Fruit fly (Drosophila melanogaster) whole organism, prepupa: Measurements from ENCODE around the gene CG15543.

ENCODE experiments used
- CG3032 ChIP-seq: fragments of 200-800 bp; optimal IDR thresholded peaks from 2 replicates; lab custom pipeline; 2019; ENCODE audit warnings: missing biosample characterization, mild to moderate bottlenecking, missing genetic modification characterization, moderate library complexity
- CG32006 ChIP-seq: fragments of 200-800 bp; sonication (Bioruptor generic); optimal IDR thresholded peaks from 3 replicates; lab custom pipeline; 2017; ENCODE audit warnings: missing biosample characterization, mild to moderate bottlenecking, missing genetic modification characterization
- CG34406 ChIP-seq: fragments of 200-800 bp; sonication (Bioruptor generic); optimal IDR thresholded peaks from 3 replicates; lab custom pipeline; 2016; ENCODE audit warnings: missing biosample characterization, missing genetic modification characterization
- CG6276 ChIP-seq: fragments of 200-800 bp; sonication (Bioruptor generic); optimal IDR thresholded peaks from 2 replicates; lab custom pipeline; 2017; ENCODE audit warnings: missing biosample characterization, mild to moderate bottlenecking, missing genetic modification characterization
- CG6854 ChIP-seq: fragments of 200-800 bp; sonication (Bioruptor generic); optimal IDR thresholded peaks from 2 replicates; lab custom pipeline; 2017; ENCODE audit warnings: missing biosample characterization, mild to moderate bottlenecking, missing genetic modification characterization
- Gug ChIP-seq: fragments of 200-800 bp; sonication (Bioruptor generic); IDR thresholded peaks from 2 replicates; pipeline ENCODE4 v1.3.6; 2022; ENCODE audit warnings: missing biosample characterization, missing genetic modification characterization
- Hr4 ChIP-seq: fragments of 200-800 bp; sonication (Bioruptor generic); optimal IDR thresholded peaks from 3 replicates; lab custom pipeline; 2016; ENCODE audit warnings: missing biosample characterization, missing genetic modification characterization
- Sox102F ChIP-seq: fragments of 200-800 bp; sonication (Bioruptor generic); optimal IDR thresholded peaks from 2 replicates; lab custom pipeline; 2016; ENCODE audit warnings: missing biosample characterization, mild to moderate bottlenecking, missing genetic modification characterization
- achi ChIP-seq: fragments of 200-800 bp; sonication (Bioruptor generic); optimal IDR thresholded peaks from 3 replicates; lab custom pipeline; 2016; ENCODE audit warnings: missing biosample characterization, missing genetic modification characterization
- cyc ChIP-seq: fragments of 200-800 bp; sonication (Bioruptor generic); optimal IDR thresholded peaks from 3 replicates; lab custom pipeline; 2016; ENCODE audit warnings: missing biosample characterization, missing genetic modification characterization
- esn ChIP-seq: fragments of 200-800 bp; sonication (Bioruptor generic); optimal IDR thresholded peaks from 2 replicates; lab custom pipeline; 2016; ENCODE audit warnings: missing biosample characterization, mild to moderate bottlenecking, missing genetic modification characterization, moderate library complexity
- ss ChIP-seq, 2 experiments: fragments of 200-800 bp; sonication (Bioruptor generic); optimal IDR thresholded peaks; 2 replicates in 1 of 2; 3 replicates in 1 of 2; lab custom pipeline; 2017 to 2018; ENCODE audit warnings: mild to moderate bottlenecking in 2 of 2, missing biosample characterization in 2 of 2, missing genetic modification characterization in 2 of 2, moderate library complexity in 1 of 2
- topi ChIP-seq: fragments of 200-800 bp; sonication (Bioruptor generic); optimal IDR thresholded peaks from 3 replicates; lab custom pipeline; 2016; ENCODE audit warnings: missing biosample characterization, missing genetic modification characterization
- vri ChIP-seq: fragments of 200-800 bp; sonication (Bioruptor generic); optimal IDR thresholded peaks from 3 replicates; lab custom pipeline; 2016; ENCODE audit warnings: missing biosample characterization, mild to moderate bottlenecking, missing genetic modification characterization

- no peak for TF ChIP-seq CG6854 (GFP tag; lab: Kevin White, UChicago)
- no peak for TF ChIP-seq Gug
- no peak for TF ChIP-seq topi (GFP tag; lab: Kevin White, UChicago)
- no peak for TF ChIP-seq vri (GFP tag; lab: Kevin White, UChicago)
- no peak for TF ChIP-seq CG34406 (GFP tag; lab: Kevin White, UChicago)
- TF ChIP-seq Sox102F (GFP tag; lab: Kevin White, UChicago) = no peak
- TF ChIP-seq CG3032 (tag; lab: Kevin White, UChicago) = no peak
- no peak for TF ChIP-seq ss (GFP tag; optimal IDR thresholded peaks at IDR 0.05; lab: Kevin White, UChicago)
- TF ChIP-seq cyc (GFP tag; lab: Kevin White, UChicago) = no peak
- no peak for TF ChIP-seq esn (GFP tag; lab: Kevin White, UChicago)
- TF ChIP-seq CG6276 = no peak
- TF ChIP-seq achi = no peak
- TF ChIP-seq CG32006 (GFP tag; lab: Kevin White, UChicago) = no peak
- no peak for TF ChIP-seq Hr4 (GFP tag; lab: Kevin White, UChicago)
Measured at dm6 chr3R:30770069-30770633, 27.5 kb downstream of the CG15543 start.
